Fruit fly (Drosophila melanogaster): Measurements from ENCODE around the gene CG10725.

DNA sequence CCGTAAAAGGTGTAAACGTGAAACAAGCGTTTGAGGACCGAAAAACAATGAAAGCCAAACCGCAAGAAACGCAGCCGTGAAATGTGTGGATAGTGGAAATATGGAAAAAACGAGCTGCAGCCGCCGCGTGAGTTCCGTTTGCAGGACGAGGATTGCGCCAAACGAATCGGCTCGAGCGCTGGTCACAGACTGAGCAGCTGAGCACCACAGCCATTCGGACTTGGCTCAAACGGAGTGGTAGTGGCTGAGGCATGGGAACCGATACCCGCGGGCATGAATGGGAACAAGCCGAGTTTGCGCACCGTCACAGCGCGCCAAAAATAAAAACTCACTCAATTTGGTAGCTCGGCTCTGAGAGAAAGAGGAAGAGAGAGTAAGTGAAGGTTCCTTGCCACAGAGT is 36.9 kb downstream of the CG10725 start, which contains the start of gene CG10089:
- TF ChIP-seq Crg-1 (GFP tag; optimal IDR thresholded peaks at IDR 0.05) (no peak), toe (GFP tag; optimal IDR thresholded peaks at IDR 0.05) (no peak), cic (GFP tag; optimal IDR thresholded peaks at IDR 0.05) (no peak), kay (GFP tag; ENCODE audit: borderline replicate concordance) (no peak), Mnt (GFP tag; optimal IDR thresholded peaks at IDR 0.05) (no peak), CG11617 (GFP tag; optimal IDR thresholded peaks at IDR 0.05) (no peak)

Data from whole organism, adult.